Worm (Caenorhabditis elegans) whole organism, midembryonic: ENCODE measurements around the gene K11G12.6.

ENCODE experiments used
- T22C8.4 ChIP-seq: fragments of 200-800 bp; sonication (Bioruptor generic); IDR thresholded peaks from 2 replicates; pipeline ENCODE4 v1.3.6; 2022; ENCODE audit warnings: missing genetic modification characterization, missing compliant biosample characterization
- cog-1 ChIP-seq: sonication (generic microtip); optimal IDR thresholded peaks from 2 replicates; lab custom pipeline; 2016; ENCODE audit warnings: missing genetic modification characterization, missing compliant biosample characterization
- klf-2 ChIP-seq: fragments of 200-800 bp; sonication (Bioruptor generic); conservative IDR thresholded peaks from 2 replicates; pipeline ENCODE4 v1.3.6; 2022; ENCODE audit warnings: missing genetic modification reagents, missing genetic modification characterization, missing compliant biosample characterization
- ref-1 ChIP-seq: fragments of 200-800 bp; sonication (Bioruptor generic); conservative IDR thresholded peaks from 2 replicates; pipeline ENCODE4 v1.3.6; 2022; ENCODE audit warnings: missing genetic modification reagents, missing genetic modification characterization, missing compliant biosample characterization
- tab-1 ChIP-seq: fragments of 200-800 bp; sonication (Bioruptor generic); IDR thresholded peaks from 2 replicates; pipeline ENCODE4 v1.3.6; 2022; ENCODE audit warnings: missing genetic modification characterization, missing compliant biosample characterization
- ztf-23 ChIP-seq: fragments of 200-800 bp; sonication (Bioruptor generic); IDR thresholded peaks from 2 replicates; pipeline ENCODE4 v1.3.6; 2022; ENCODE audit warnings: missing genetic modification reagents, missing genetic modification characterization, missing compliant biosample characterization
- ztf-29 ChIP-seq: fragments of 200-800 bp; sonication (Bioruptor generic); IDR thresholded peaks from 2 replicates; pipeline ENCODE4 v1.3.6; 2022; ENCODE audit warnings: missing genetic modification reagents, missing genetic modification characterization, missing compliant biosample characterization

DNA sequence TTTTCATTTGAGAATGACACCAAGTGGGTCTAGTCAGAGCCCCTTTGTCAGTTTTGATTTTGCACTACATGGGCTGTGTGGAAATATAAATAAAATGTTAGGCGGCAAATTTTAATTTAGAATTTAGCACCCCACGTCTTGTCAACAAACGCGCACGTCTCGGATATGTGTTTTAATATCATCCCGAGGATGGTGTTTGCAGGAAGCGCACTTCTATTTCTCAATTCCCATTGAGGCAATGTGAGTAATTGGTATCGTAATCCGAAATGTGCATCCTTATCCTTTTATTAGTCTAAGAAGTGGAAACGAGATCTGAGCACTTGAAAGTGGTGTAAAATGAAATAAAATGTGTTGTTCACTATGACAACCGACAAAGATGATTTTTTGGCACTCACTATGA, 41.7 kb downstream of the K11G12.6 start:
- TF ChIP-seq klf-2 (GFP tag; lab: Robert Waterston, UW): no peak
- TF ChIP-seq ref-1: no peak
- TF ChIP-seq ztf-23 (GFP tag; lab: Robert Waterston, UW): no peak
- TF ChIP-seq ztf-29 (GFP tag; lab: Robert Waterston, UW): no peak
- no peak for TF ChIP-seq T22C8.4 (GFP tag; lab: Robert Waterston, UW)
- no peak for TF ChIP-seq tab-1 (GFP tag; lab: Robert Waterston, UW)
- no peak for TF ChIP-seq cog-1 (tag; lab: Kevin White, UChicago)
